Worm (Caenorhabditis elegans) whole organism, young adult: ENCODE measurements around the gene ZC84.6.

Experiments
- B0019.2 ChIP-seq: fragments of 200-800 bp; sonication (Bioruptor generic); conservative IDR thresholded peaks from 2 replicates; pipeline ENCODE4 v1.3.6; 2022; ENCODE audit warnings: missing genetic modification reagents, missing genetic modification characterization, missing compliant biosample characterization
- D2030.7 ChIP-seq: fragments of 200-800 bp; sonication (Bioruptor generic); IDR thresholded peaks from 2 replicates; pipeline ENCODE4 v1.3.6; 2022; ENCODE audit warnings: missing genetic modification reagents, missing genetic modification characterization, missing compliant biosample characterization
- F10E7.11 ChIP-seq: sonication (generic microtip); optimal IDR thresholded peaks from 2 replicates; lab custom pipeline; 2017; ENCODE audit warnings: mild to moderate bottlenecking, missing genetic modification characterization, moderate library complexity, missing compliant biosample characterization
- F33H1.4 ChIP-seq: fragments of 200-800 bp; sonication (Bioruptor generic); IDR thresholded peaks from 2 replicates; pipeline ENCODE4 v1.3.6; 2022; ENCODE audit warnings: missing genetic modification reagents, missing genetic modification characterization, missing compliant biosample characterization
- F49E8.2 ChIP-seq: sonication (generic microtip); optimal IDR thresholded peaks from 3 replicates; lab custom pipeline; 2017; ENCODE audit warnings: missing genetic modification characterization, mild to moderate bottlenecking, missing compliant biosample characterization, antibody characterized with exemption, moderate library complexity; ENCODE audit not compliant: insufficient read depth
- F57C9.4 ChIP-seq: sonication (generic microtip); optimal IDR thresholded peaks from 2 replicates; lab custom pipeline; 2017; ENCODE audit warnings: mild to moderate bottlenecking, missing genetic modification characterization, missing compliant biosample characterization
- Y79H2A.3 ChIP-seq: fragments of 200-800 bp; sonication (Bioruptor generic); conservative IDR thresholded peaks from 2 replicates; pipeline ENCODE4 v1.3.6; 2022; ENCODE audit warnings: missing genetic modification reagents, missing genetic modification characterization, missing compliant biosample characterization
- akir-1 ChIP-seq: fragments of 200-800 bp; sonication (Bioruptor generic); optimal IDR thresholded peaks from 2 replicates; lab custom pipeline; 2018; ENCODE audit warnings: mild to moderate bottlenecking, missing genetic modification characterization, moderate library complexity, missing compliant biosample characterization
- athp-1 ChIP-seq: sonication (generic microtip); optimal IDR thresholded peaks from 2 replicates; lab custom pipeline; 2017; ENCODE audit warnings: mild to moderate bottlenecking, missing genetic modification characterization, missing compliant biosample characterization
- attf-5 ChIP-seq: fragments of 200-800 bp; sonication (Bioruptor generic); optimal IDR thresholded peaks from 2 replicates; lab custom pipeline; 2018; ENCODE audit warnings: mild to moderate bottlenecking, missing genetic modification characterization, missing compliant biosample characterization
- attf-6 ChIP-seq: fragments of 200-800 bp; sonication (Bioruptor generic); IDR thresholded peaks from 2 replicates; pipeline ENCODE4 v1.3.6; 2022; ENCODE audit warnings: missing genetic modification reagents, missing genetic modification characterization, missing compliant biosample characterization
- bed-1 ChIP-seq: fragments of 200-800 bp; sonication (Bioruptor generic); IDR thresholded peaks from 2 replicates; pipeline ENCODE4 v1.3.6; 2022; ENCODE audit warnings: missing genetic modification reagents, missing genetic modification characterization, missing compliant biosample characterization
- ceh-100 ChIP-seq: fragments of 200-800 bp; sonication (Bioruptor generic); IDR thresholded peaks from 2 replicates; pipeline ENCODE4 v1.3.6; 2022; ENCODE audit warnings: missing genetic modification reagents, missing genetic modification characterization, missing compliant biosample characterization
- ceh-27 ChIP-seq: fragments of 200-800 bp; sonication (Bioruptor generic); optimal IDR thresholded peaks from 2 replicates; lab custom pipeline; 2018; ENCODE audit warnings: mild to moderate bottlenecking, missing genetic modification characterization, moderate library complexity, missing compliant biosample characterization
- ceh-91 ChIP-seq: fragments of 200-800 bp; sonication (Bioruptor generic); IDR thresholded peaks from 2 replicates; pipeline ENCODE4 v1.3.6; 2022; ENCODE audit warnings: missing genetic modification reagents, missing genetic modification characterization, missing compliant biosample characterization
- dox-1 ChIP-seq: fragments of 200-800 bp; sonication (Bioruptor generic); IDR thresholded peaks from 2 replicates; pipeline ENCODE4 v1.3.6; 2022; ENCODE audit warnings: missing genetic modification reagents, missing genetic modification characterization, missing compliant biosample characterization
- dpff-1 ChIP-seq: sonication (generic microtip); optimal IDR thresholded peaks from 2 replicates; lab custom pipeline; 2017; ENCODE audit warnings: mild to moderate bottlenecking, missing genetic modification characterization, missing compliant biosample characterization
- ets-4 ChIP-seq: fragments of 200-800 bp; sonication (Bioruptor generic); optimal IDR thresholded peaks from 2 replicates; lab custom pipeline; 2018; ENCODE audit warnings: mild to moderate bottlenecking, missing genetic modification characterization, missing compliant biosample characterization
- hmg-1.2 ChIP-seq: fragments of 200-800 bp; sonication (Bioruptor generic); IDR thresholded peaks from 2 replicates; pipeline ENCODE4 v1.3.6; 2022; ENCODE audit warnings: missing genetic modification reagents, missing genetic modification characterization, missing compliant biosample characterization
- hsf-1 ChIP-seq: fragments of 200-800 bp; sonication (Bioruptor generic); IDR thresholded peaks from 2 replicates; pipeline ENCODE4 v1.3.6; 2022; ENCODE audit warnings: missing genetic modification reagents, missing genetic modification characterization, missing compliant biosample characterization
- lin-35 ChIP-seq, 3 experiments: fragments of 150-350 bp in 2 of 3; sonication (generic microtip) in 1 of 3; optimal IDR thresholded peaks; 2 replicates each; lab custom pipeline; 2014 to 2018; ENCODE audit warnings: missing biosample characterization in 3 of 3, missing genetic modification characterization in 3 of 3, missing genetic modification reagents in 3 of 3
- lin-54 ChIP-seq: fragments of 200-800 bp; sonication (Bioruptor generic); optimal IDR thresholded peaks from 2 replicates; lab custom pipeline; 2018; ENCODE audit warnings: mild to moderate bottlenecking, missing genetic modification characterization, missing compliant biosample characterization
- lsl-1 ChIP-seq: fragments of 200-800 bp; sonication (Bioruptor generic); optimal IDR thresholded peaks from 2 replicates; lab custom pipeline; 2018; ENCODE audit warnings: mild to moderate bottlenecking, missing genetic modification characterization, moderate library complexity, missing compliant biosample characterization
- madf-8 ChIP-seq: fragments of 200-800 bp; sonication (Bioruptor generic); conservative IDR thresholded peaks from 2 replicates; pipeline ENCODE4 v1.3.6; 2022; ENCODE audit warnings: missing genetic modification reagents, missing genetic modification characterization, missing compliant biosample characterization
- mcd-1 ChIP-seq: fragments of 200-800 bp; sonication (Bioruptor generic); IDR thresholded peaks from 2 replicates; pipeline ENCODE4 v1.3.6; 2022; ENCODE audit warnings: missing genetic modification reagents, missing genetic modification characterization, missing compliant biosample characterization
- nfya-1 ChIP-seq: sonication (generic microtip); optimal IDR thresholded peaks from 2 replicates; lab custom pipeline; 2017; ENCODE audit warnings: antibody characterized with exemption, missing compliant biosample characterization, missing genetic modification characterization, borderline replicate concordance; ENCODE audit not compliant: insufficient read depth
- nhr-27 ChIP-seq: fragments of 200-800 bp; sonication (Bioruptor generic); optimal IDR thresholded peaks from 2 replicates; lab custom pipeline; 2018; ENCODE audit warnings: mild to moderate bottlenecking, missing genetic modification characterization, moderate library complexity, missing compliant biosample characterization
- pbrm-1 ChIP-seq: fragments of 200-800 bp; sonication (Bioruptor generic); IDR thresholded peaks from 2 replicates; pipeline ENCODE4 v1.3.6; 2022; ENCODE audit warnings: missing genetic modification reagents, missing genetic modification characterization, missing compliant biosample characterization
- rcor-1 ChIP-seq: fragments of 200-800 bp; sonication (Bioruptor generic); IDR thresholded peaks from 2 replicates; pipeline ENCODE4 v1.3.6; 2022; ENCODE audit warnings: missing genetic modification reagents, missing genetic modification characterization, missing compliant biosample characterization
- sea-2 ChIP-seq: fragments of 200-800 bp; sonication (Bioruptor generic); IDR thresholded peaks from 2 replicates; pipeline ENCODE4 v1.3.6; 2022; ENCODE audit warnings: missing genetic modification characterization, missing compliant biosample characterization
- snpc-3.4 ChIP-seq: sonication (generic microtip); optimal IDR thresholded peaks from 2 replicates; lab custom pipeline; 2017; ENCODE audit warnings: missing genetic modification characterization, mild to moderate bottlenecking, missing compliant biosample characterization, antibody characterized with exemption, moderate library complexity, missing genotype, missing genetic modification reagents
- snpc-4 ChIP-seq, 5 experiments: fragments of 150-350 bp in 1 of 5; sonication (generic microtip) in 4 of 5; optimal IDR thresholded peaks; 2 replicates each; lab custom pipeline; 2014 to 2018; ENCODE audit warnings: missing genetic modification characterization in 5 of 5, missing biosample characterization in 3 of 5, antibody characterized with exemption in 2 of 5, mild to moderate bottlenecking in 2 of 5, missing compliant biosample characterization in 2 of 5, missing genotype in 2 of 5, moderate library complexity in 2 of 5, missing genetic modification reagents in 1 of 5
- tbp1 ChIP-seq: fragments of 200-800 bp; sonication (Bioruptor generic); optimal IDR thresholded peaks from 2 replicates; lab custom pipeline; 2018; ENCODE audit warnings: mild to moderate bottlenecking, missing genetic modification characterization, missing compliant biosample characterization
- tlf-1 ChIP-seq: fragments of 200-800 bp; sonication (Bioruptor generic); optimal IDR thresholded peaks from 2 replicates; lab custom pipeline; 2018; ENCODE audit warnings: mild to moderate bottlenecking, missing genetic modification characterization, missing compliant biosample characterization
- unc-130 ChIP-seq: sonication (generic microtip); optimal IDR thresholded peaks from 2 replicates; lab custom pipeline; 2016; ENCODE audit warnings: missing genetic modification reagents, missing genetic modification characterization, missing compliant biosample characterization
- xnd-1 ChIP-seq: sonication (generic microtip); optimal IDR thresholded peaks from 2 replicates; lab custom pipeline; 2016; ENCODE audit warnings: missing genotype, missing genetic modification reagents, missing genetic modification characterization, missing compliant biosample characterization
- ztf-25 ChIP-seq: fragments of 200-800 bp; sonication (Bioruptor generic); IDR thresholded peaks from 2 replicates; pipeline ENCODE4 v1.3.6; 2022; ENCODE audit warnings: missing genetic modification reagents, missing genetic modification characterization, missing compliant biosample characterization
- ztf-28 ChIP-seq: fragments of 200-800 bp; sonication (Bioruptor generic); IDR thresholded peaks from 2 replicates; pipeline ENCODE4 v1.3.6; 2022; ENCODE audit warnings: missing genetic modification reagents, missing genetic modification characterization, missing compliant biosample characterization
- ztf-3 ChIP-seq: fragments of 200-800 bp; sonication (Bioruptor generic); optimal IDR thresholded peaks from 2 replicates; lab custom pipeline; 2018; ENCODE audit warnings: mild to moderate bottlenecking, missing genetic modification characterization, missing compliant biosample characterization

Gene ZC84.6

ce11 chrIII:9228722-9229121, 29.2 kb upstream of the ZC84.6 start, which contains the start of gene rnr-1 (continued):
- TF ChIP-seq tlf-1 (peak; percentile 42), hmg-1.2 (peak; percentile 19; the same call in 1 of the 2 replicates), nfya-1 (tag; lab: Kevin White, UChicago) (no peak), tbp1 (GFP tag; lab: Kevin White, UChicago) (peak; percentile 26), lin-54 (peak; percentile 54), lsl-1 (GFP tag; lab: Kevin White, UChicago) (peak; percentile 99), F57C9.4 (no peak), rcor-1 (GFP tag; lab: Robert Waterston, UW) (0 out of 2 replicates have a peak, but pooled peaks have one; percentile 33), ets-4 (no peak), ceh-100 (GFP tag; lab: Robert Waterston, UW) (no peak), Y79H2A.3 (GFP tag; lab: Robert Waterston, UW) (0 out of 2 replicates have a peak, but pooled peaks have one; percentile 44), ztf-28 (GFP tag; lab: Robert Waterston, UW) (no peak), akir-1 (GFP tag; lab: Kevin White, UChicago) (no peak), B0019.2 (0 out of 2 replicates have a peak, but pooled peaks have one; percentile 16), athp-1 (tag; lab: Kevin White, UChicago) (no peak), madf-8 (GFP tag; lab: Robert Waterston, UW) (peak; percentile 90), F49E8.2 (tag; lab: Kevin White, UChicago) (peak; percentile 72), ztf-25 (GFP tag; lab: Robert Waterston, UW) (no peak), snpc-3.4 (tag; lab: Kevin White, UChicago) (peak; percentile 93), ceh-27 (GFP tag; lab: Kevin White, UChicago) (no peak), F33H1.4 (GFP tag; lab: Robert Waterston, UW) (peak; percentile 97), snpc-4 (GFP tag; optimal IDR thresholded peaks at IDR 0.05; lab: Kevin White, UChicago) (no peak), snpc-4 (tag; optimal IDR thresholded peaks at IDR 0.05; lab: Kevin White, UChicago) (peak in 1 of 4 experiments; percentile 34), dpff-1 (no peak), lin-35 (GFP tag; optimal IDR thresholded peaks at IDR 0.05; lab: Kevin White, UChicago) (no peak), ceh-91 (GFP tag; lab: Robert Waterston, UW) (peak; percentile 91), pbrm-1 (GFP tag; lab: Robert Waterston, UW) (peak; percentile 39; the same call in 1 of the 2 replicates), D2030.7 (peak; percentile 88), mcd-1 (GFP tag; lab: Robert Waterston, UW) (peak; percentile 9; the same call in 1 of the 2 replicates), attf-5 (GFP tag; lab: Kevin White, UChicago) (no peak), nhr-27 (tag; lab: Kevin White, UChicago) (no peak), attf-6 (GFP tag; lab: Robert Waterston, UW) (no peak), hsf-1 (GFP tag; lab: Robert Waterston, UW) (peak; percentile 71), ztf-3 (GFP tag; lab: Kevin White, UChicago) (no peak), unc-130 (peak; percentile 26), xnd-1 (peak; percentile 97), bed-1 (no peak), F10E7.11 (tag; lab: Kevin White, UChicago) (no peak), sea-2 (GFP tag; lab: Robert Waterston, UW) (no peak), dox-1 (GFP tag; lab: Robert Waterston, UW) (peak; percentile 19; the same call in 1 of the 2 replicates)
